Fruit fly (Drosophila melanogaster): Measurements from ENCODE around the gene Ccp84Ab.

- TF ChIP-seq CG8478 (optimal IDR thresholded peaks at IDR 0.05) = no peak
- no peak for TF ChIP-seq CTCF (optimal IDR thresholded peaks at IDR 0.05)
Observed at dm6 chr3R:6691658-6692057, 11.0 kb downstream of the Ccp84Ab start, which contains the start of gene Ccp84Ae.

All from S2 (cell line).